Worm (Caenorhabditis elegans) whole organism, midembryonic: ENCODE data around the gene set-4.

Experiments used
- T22C8.4 ChIP-seq: fragments of 200-800 bp; sonication (Bioruptor generic); IDR thresholded peaks from 2 replicates; pipeline ENCODE4 v1.3.6; 2022; ENCODE audit warnings: missing genetic modification characterization, missing compliant biosample characterization
- cog-1 ChIP-seq: sonication (generic microtip); optimal IDR thresholded peaks from 2 replicates; lab custom pipeline; 2016; ENCODE audit warnings: missing genetic modification characterization, missing compliant biosample characterization
- med-1 ChIP-seq: sonication (generic microtip); optimal IDR thresholded peaks from 2 replicates; lab custom pipeline; 2017; ENCODE audit warnings: missing genetic modification characterization, mild to moderate bottlenecking, missing compliant biosample characterization, antibody characterized with exemption, missing genetic modification reagents; ENCODE audit not compliant: insufficient read depth
- ref-1 ChIP-seq: fragments of 200-800 bp; sonication (Bioruptor generic); conservative IDR thresholded peaks from 2 replicates; pipeline ENCODE4 v1.3.6; 2022; ENCODE audit warnings: missing genetic modification reagents, missing genetic modification characterization, missing compliant biosample characterization
- tab-1 ChIP-seq: fragments of 200-800 bp; sonication (Bioruptor generic); IDR thresholded peaks from 2 replicates; pipeline ENCODE4 v1.3.6; 2022; ENCODE audit warnings: missing genetic modification characterization, missing compliant biosample characterization
- ztf-29 ChIP-seq: fragments of 200-800 bp; sonication (Bioruptor generic); IDR thresholded peaks from 2 replicates; pipeline ENCODE4 v1.3.6; 2022; ENCODE audit warnings: missing genetic modification reagents, missing genetic modification characterization, missing compliant biosample characterization

DNA sequence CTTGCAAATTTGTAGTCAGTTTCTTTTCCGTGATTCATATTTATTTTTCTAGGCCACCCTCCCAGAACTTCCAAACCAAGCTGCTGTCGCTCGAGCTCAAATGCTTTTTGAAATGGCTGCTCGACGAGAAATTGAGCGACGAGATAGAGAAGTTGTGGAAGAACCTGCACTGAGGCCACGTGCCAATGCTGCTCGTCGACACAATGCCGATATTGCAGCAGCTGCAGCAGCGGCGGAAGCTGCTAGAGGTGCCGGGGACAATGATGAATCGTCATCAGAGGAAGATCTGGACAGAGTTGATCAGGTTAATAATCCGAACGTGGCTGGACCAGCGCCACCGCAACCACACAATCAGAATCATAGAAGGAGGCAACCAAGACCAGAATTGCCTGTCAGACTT lies 42.2 kb upstream of the set-4 start:
- TF ChIP-seq ref-1 (GFP tag; lab: Robert Waterston, UW): no peak
- no peak for TF ChIP-seq T22C8.4 (GFP tag; lab: Robert Waterston, UW)
- no peak for TF ChIP-seq ztf-29 (GFP tag; lab: Robert Waterston, UW)
- TF ChIP-seq cog-1 (tag; lab: Kevin White, UChicago): no peak
- no peak for TF ChIP-seq tab-1 (GFP tag; lab: Robert Waterston, UW)
- TF ChIP-seq med-1: no peak
